Fruit fly (Drosophila melanogaster): ENCODE results near the gene CG2983.
A peak's percentile ranks its signal among the peaks of the same experiment; 100 is the strongest.

The CG2983 gene

DNA sequence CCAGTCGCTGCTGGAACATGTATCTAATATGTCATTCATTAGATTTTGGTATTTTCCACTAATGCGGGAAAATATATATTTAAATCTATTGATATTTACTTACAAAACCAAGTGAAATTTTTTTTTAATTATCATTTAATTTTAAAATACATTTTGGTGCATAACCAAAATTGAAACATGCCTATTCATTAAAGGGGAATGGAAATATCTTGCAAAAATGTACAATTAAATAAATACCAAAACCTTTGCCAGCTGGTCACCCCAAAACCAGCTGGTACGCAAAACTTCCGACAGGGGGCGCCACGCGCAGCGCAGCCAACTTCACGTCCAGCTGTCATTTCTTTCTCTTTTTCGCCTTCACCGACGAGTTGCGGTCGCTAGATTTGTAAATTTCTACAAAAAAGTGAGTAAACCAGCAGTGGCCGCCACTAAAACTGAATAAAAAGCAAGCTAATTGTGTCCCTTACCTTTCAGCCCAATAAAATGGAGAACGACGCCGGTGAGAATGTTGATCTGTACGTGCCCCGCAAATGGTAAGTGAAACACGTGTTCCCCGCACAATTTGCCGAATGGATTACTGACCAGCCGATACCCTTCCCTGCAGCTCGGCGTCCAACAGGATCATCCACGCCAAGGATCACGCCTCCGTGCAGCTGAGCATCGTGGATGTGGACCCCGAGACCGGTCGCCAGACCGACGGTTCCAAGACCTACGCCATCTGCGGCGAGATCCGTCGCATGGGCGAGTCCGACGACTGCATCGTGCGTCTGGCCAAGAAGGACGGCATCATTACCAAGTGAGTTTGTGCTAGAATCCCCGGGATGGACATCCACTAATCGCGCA, 8.6 kb downstream of the CG2983 start, which contains the start of the genes CG3104 and RpS21 (continued):
- TF ChIP-seq GATAe (GFP tag; conservative IDR thresholded peaks at IDR 0.05) (no peak), CG4730 (GFP tag; IDR thresholded peaks at IDR 0.05) (peak; percentile 77), Max (GFP tag; optimal IDR thresholded peaks at IDR 0.05) (peak; percentile 89), CG13287 (GFP tag; IDR thresholded peaks at IDR 0.05; ENCODE audit: partially characterized antibody) (peak; percentile 9; the same call in 1 of the 2 replicates), croc (GFP tag; conservative IDR thresholded peaks at IDR 0.05) (peak; percentile 58), unpg (GFP tag; optimal IDR thresholded peaks at IDR 0.05) (peak; percentile 56), CG15601 (tag; optimal IDR thresholded peaks at IDR 0.05) (peak; percentile 87), Adf1 (GFP tag; IDR thresholded peaks at IDR 0.05) (peak; percentile 60; the same call in 1 of the 2 replicates), Eip74EF (GFP tag; optimal IDR thresholded peaks at IDR 0.05) (peak in 1 of 2 experiments; percentile 46), CG33557 (GFP tag; optimal IDR thresholded peaks at IDR 0.05) (peak; percentile 73), Aef1 (GFP tag; IDR thresholded peaks at IDR 0.05) (peak; percentile 88), slou (GFP tag; optimal IDR thresholded peaks at IDR 0.05) (peak; percentile 82), CG18599 (GFP tag; optimal IDR thresholded peaks at IDR 0.05) (peak; percentile 88), Oli (tag; optimal IDR thresholded peaks at IDR 0.05) (peak; percentile 62), ac (GFP tag; optimal IDR thresholded peaks at IDR 0.05) (peak; percentile 80), CG34422 (GFP tag; IDR thresholded peaks at IDR 0.05) (peak; percentile 94), Blimp-1 (GFP tag; optimal IDR thresholded peaks at IDR 0.05) (peak; percentile 48), rib (GFP tag; IDR thresholded peaks at IDR 0.05) (peak; percentile 31; the same call in 1 of the 2 replicates), otp (GFP tag; IDR thresholded peaks at IDR 0.05) (peak; percentile 95), Hsf (GFP tag; optimal IDR thresholded peaks at IDR 0.05) (peak; percentile 85), CG6854 (GFP tag; optimal IDR thresholded peaks at IDR 0.05) (peak; percentile 72), CG4707 (GFP tag; optimal IDR thresholded peaks at IDR 0.05) (peak; percentile 69), psq (GFP tag; optimal IDR thresholded peaks at IDR 0.05) (peak; percentile 64), CG9797 (GFP tag; optimal IDR thresholded peaks at IDR 0.05) (peak; percentile 95), nom (GFP tag; optimal IDR thresholded peaks at IDR 0.05) (peak; percentile 83), Med (GFP tag) (peak; percentile 98), org-1 (GFP tag; optimal IDR thresholded peaks at IDR 0.05) (peak; percentile 63), Awh (GFP tag; IDR thresholded peaks at IDR 0.05) (peak; percentile 82), CG15073 (GFP tag; optimal IDR thresholded peaks at IDR 0.05) (no peak), Doc3 (GFP tag; IDR thresholded peaks at IDR 0.05; ENCODE audit: partially characterized antibody) (no peak), NfI (GFP tag; optimal IDR thresholded peaks at IDR 0.05) (peak; percentile 93), z (GFP tag; IDR thresholded peaks at IDR 0.05) (no peak), E2f2 (GFP tag; IDR thresholded peaks at IDR 0.05) (peak; percentile 88), lov (optimal IDR thresholded peaks at IDR 0.05) (no peak), lov (GFP tag; IDR thresholded peaks at IDR 0.05) (peak; percentile 94), Dll (GFP tag; IDR thresholded peaks at IDR 0.05; ENCODE audit: partially characterized antibody) (0 out of 4 replicates have a peak, but pooled peaks have one; percentile 31), CG5180 (GFP tag; optimal IDR thresholded peaks at IDR 0.05) (peak; percentile 44), Gug (GFP tag; IDR thresholded peaks at IDR 0.05) (peak; percentile 88), CG9609 (GFP tag; optimal IDR thresholded peaks at IDR 0.05) (peak; percentile 73), Nf-YC (tag; optimal IDR thresholded peaks at IDR 0.05) (peak; percentile 78), CG18262 (tag; optimal IDR thresholded peaks at IDR 0.05) (peak; percentile 73), Bteb2 (GFP tag; optimal IDR thresholded peaks at IDR 0.05) (peak; percentile 75), Dip3 (GFP tag; optimal IDR thresholded peaks at IDR 0.05) (peak; percentile 82), HLH3B (GFP tag; IDR thresholded peaks at IDR 0.05) (peak; percentile 80), stwl (tag; optimal IDR thresholded peaks at IDR 0.05) (peak; percentile 79), Abd-B (GFP tag; optimal IDR thresholded peaks at IDR 0.05) (peak; percentile 26), pzg (GFP tag; optimal IDR thresholded peaks at IDR 0.05) (peak; percentile 90), crol (GFP tag; IDR thresholded peaks at IDR 0.05) (peak; percentile 48)

Measured in whole organism, embryonic.